Worm (Caenorhabditis elegans) whole organism, young adult: Measurements from ENCODE around the gene ilcr-2.

ENCODE experiments used
- Y53F4B.3 ChIP-seq: fragments of 200-800 bp; sonication (Bioruptor generic); IDR thresholded peaks from 2 replicates; pipeline ENCODE4 v1.3.6; 2022; ENCODE audit warnings: missing genetic modification reagents, missing genetic modification characterization, missing compliant biosample characterization
- chd-7 ChIP-seq: sonication (generic microtip); optimal IDR thresholded peaks from 2 replicates; lab custom pipeline; 2016; ENCODE audit warnings: mild to moderate bottlenecking, missing genetic modification characterization, moderate library complexity, missing compliant biosample characterization
- efl-1 ChIP-seq: fragments of 150-350 bp; optimal IDR thresholded peaks from 2 replicates; lab custom pipeline; 2014; ENCODE audit warnings: missing biosample characterization, missing genetic modification reagents, missing genetic modification characterization
- egrh-3 ChIP-seq: fragments of 200-800 bp; sonication (Bioruptor generic); IDR thresholded peaks from 2 replicates; pipeline ENCODE4 v1.3.6; 2022; ENCODE audit warnings: missing genetic modification reagents, missing genetic modification characterization, missing compliant biosample characterization
- ets-4 ChIP-seq: fragments of 200-800 bp; sonication (Bioruptor generic); optimal IDR thresholded peaks from 2 replicates; lab custom pipeline; 2018; ENCODE audit warnings: mild to moderate bottlenecking, missing genetic modification characterization, missing compliant biosample characterization
- lin-35 ChIP-seq, 3 experiments: fragments of 150-350 bp in 2 of 3; sonication (generic microtip) in 1 of 3; optimal IDR thresholded peaks; 2 replicates each; lab custom pipeline; 2014 to 2018; ENCODE audit warnings: missing biosample characterization in 3 of 3, missing genetic modification characterization in 3 of 3, missing genetic modification reagents in 3 of 3
- lin-54 ChIP-seq: fragments of 200-800 bp; sonication (Bioruptor generic); optimal IDR thresholded peaks from 2 replicates; lab custom pipeline; 2018; ENCODE audit warnings: mild to moderate bottlenecking, missing genetic modification characterization, missing compliant biosample characterization
- nfyb-1 ChIP-seq: fragments of 200-800 bp; sonication (Bioruptor generic); IDR thresholded peaks from 2 replicates; pipeline ENCODE4 v1.3.6; 2022; ENCODE audit warnings: missing genetic modification reagents, missing genetic modification characterization, missing compliant biosample characterization
- snpc-1.3 ChIP-seq: sonication (generic microtip); optimal IDR thresholded peaks from 2 replicates; lab custom pipeline; 2017; ENCODE audit warnings: missing genetic modification characterization, mild to moderate bottlenecking, missing compliant biosample characterization, antibody characterized with exemption, moderate library complexity, missing genotype, missing genetic modification reagents; ENCODE audit not compliant: insufficient read depth
- snpc-4 ChIP-seq, 5 experiments: fragments of 150-350 bp in 1 of 5; sonication (generic microtip) in 4 of 5; optimal IDR thresholded peaks; 2 replicates each; lab custom pipeline; 2014 to 2018; ENCODE audit warnings: missing genetic modification characterization in 5 of 5, missing biosample characterization in 3 of 5, antibody characterized with exemption in 2 of 5, mild to moderate bottlenecking in 2 of 5, missing compliant biosample characterization in 2 of 5, missing genotype in 2 of 5, moderate library complexity in 2 of 5, missing genetic modification reagents in 1 of 5

ce11 chrII:5473946-5474423, 1.1 kb upstream of the ilcr-2 start, which contains the start of gene mrps-16:
- peak in 2 of 3 experiments; percentile 27 to 91 for TF ChIP-seq lin-35 (GFP tag; optimal IDR thresholded peaks at IDR 0.05; lab: Kevin White, UChicago)
- TF ChIP-seq snpc-1.3 (tag; lab: Kevin White, UChicago), result peak; percentile 30
- no peak for TF ChIP-seq egrh-3 (GFP tag; lab: Robert Waterston, UW)
- TF ChIP-seq lin-54 (GFP tag; lab: Kevin White, UChicago), result peak; percentile 87
- TF ChIP-seq snpc-4 (GFP tag; optimal IDR thresholded peaks at IDR 0.05; lab: Kevin White, UChicago), result peak; percentile 17
- TF ChIP-seq snpc-4 (tag; optimal IDR thresholded peaks at IDR 0.05; lab: Kevin White, UChicago), result peak in 2 of 4 experiments; percentile 23 to 50
- TF ChIP-seq Y53F4B.3 (GFP tag; lab: Robert Waterston, UW), result no peak
- TF ChIP-seq nfyb-1, result no peak
- TF ChIP-seq efl-1 (GFP tag; lab: Kevin White, UChicago), result peak; percentile 85
- no peak for TF ChIP-seq ets-4 (GFP tag; lab: Kevin White, UChicago)
- TF ChIP-seq chd-7 (tag; lab: Kevin White, UChicago), result no peak
